Fruit fly (Drosophila melanogaster) whole organism, embryonic: ENCODE results near the gene Sld5.

ENCODE experiments used
- BEAF-32 ChIP-seq: fragments of 200-800 bp; sonication (Bioruptor generic); optimal IDR thresholded peaks from 3 replicates; lab custom pipeline; 2017; ENCODE audit warnings: missing biosample characterization, missing genetic modification characterization, mild to moderate bottlenecking, moderate library complexity, missing genetic modification reagents
- CG10209 ChIP-seq: fragments of 200-800 bp; sonication (Bioruptor generic); optimal IDR thresholded peaks from 3 replicates; lab custom pipeline; 2017; ENCODE audit warnings: missing biosample characterization, mild to moderate bottlenecking, missing genetic modification characterization, missing genetic modification reagents
- CG10431 ChIP-seq: fragments of 200-800 bp; sonication (Bioruptor generic); optimal IDR thresholded peaks from 3 replicates; lab custom pipeline; 2018; ENCODE audit warnings: missing biosample characterization, mild to moderate bottlenecking, missing genetic modification characterization
- CG11456 ChIP-seq: fragments of 200-800 bp; sonication (Bioruptor generic); IDR thresholded peaks from 3 replicates; pipeline ENCODE4 v1.3.6; 2022; ENCODE audit warnings: missing biosample characterization, missing genetic modification characterization
- CG12942 ChIP-seq: fragments of 200-800 bp; sonication (Bioruptor generic); optimal IDR thresholded peaks from 3 replicates; lab custom pipeline; 2016; ENCODE audit warnings: missing biosample characterization, missing genetic modification characterization
- CG13123 ChIP-seq: fragments of 200-800 bp; sonication (Bioruptor generic); optimal IDR thresholded peaks from 2 replicates; lab custom pipeline; 2016; ENCODE audit warnings: missing biosample characterization, missing genetic modification characterization
- CG16779 ChIP-seq: fragments of 200-800 bp; sonication (Bioruptor generic); IDR thresholded peaks from 2 replicates; pipeline ENCODE4 v1.3.6; 2022; ENCODE audit warnings: missing biosample characterization, missing genetic modification characterization
- CG30020 ChIP-seq: fragments of 200-800 bp; optimal IDR thresholded peaks from 2 replicates; lab custom pipeline; 2019; ENCODE audit warnings: missing biosample characterization, mild to moderate bottlenecking, missing genetic modification characterization, moderate library complexity
- CG31224 ChIP-seq: fragments of 200-800 bp; sonication (Bioruptor generic); IDR thresholded peaks from 2 replicates; pipeline ENCODE4 v1.3.6; 2022; ENCODE audit warnings: missing biosample characterization, missing genetic modification characterization
- CG32767 ChIP-seq: fragments of 200-800 bp; sonication (Bioruptor generic); IDR thresholded peaks from 2 replicates; pipeline ENCODE4 v1.3.6; 2022; ENCODE audit warnings: missing biosample characterization, missing genetic modification characterization
- CG3281 ChIP-seq: fragments of 200-800 bp; sonication (Bioruptor generic); optimal IDR thresholded peaks from 3 replicates; lab custom pipeline; 2017; ENCODE audit warnings: missing biosample characterization, mild to moderate bottlenecking, missing genetic modification characterization
- CG3838 ChIP-seq: fragments of 200-800 bp; sonication (Bioruptor generic); optimal IDR thresholded peaks from 3 replicates; lab custom pipeline; 2016; ENCODE audit warnings: missing biosample characterization, missing genetic modification characterization
- CG7786 ChIP-seq: fragments of 200-800 bp; sonication (Bioruptor generic); optimal IDR thresholded peaks from 2 replicates; lab custom pipeline; 2016; ENCODE audit warnings: missing biosample characterization, missing genetic modification characterization
- CG8290 ChIP-seq, 3 experiments: fragments of 200-800 bp; sonication (Bioruptor generic); optimal IDR thresholded peaks; 2 replicates each; lab custom pipeline; 2016 to 2019; ENCODE audit warnings: missing biosample characterization in 3 of 3, missing genetic modification characterization in 3 of 3, mild to moderate bottlenecking in 2 of 3, moderate library complexity in 1 of 3
- CG9609 ChIP-seq: fragments of 200-800 bp; sonication (Bioruptor generic); optimal IDR thresholded peaks from 3 replicates; lab custom pipeline; 2016; ENCODE audit warnings: missing biosample characterization, missing genetic modification characterization
- Chrac-16 ChIP-seq: fragments of 200-800 bp; sonication (Bioruptor generic); optimal IDR thresholded peaks from 3 replicates; lab custom pipeline; 2016; ENCODE audit warnings: missing biosample characterization, missing genetic modification characterization
- Eip74EF ChIP-seq, 2 experiments: fragments of 200-800 bp in 1 of 2; fragments of >200 bp in 1 of 2; sonication (Bioruptor generic) in 1 of 2; optimal IDR thresholded peaks; 2 replicates each; lab custom pipeline; 2017 to 2019; ENCODE audit warnings: missing biosample characterization in 2 of 2, missing genetic modification characterization in 2 of 2, mild to moderate bottlenecking in 1 of 2, moderate library complexity in 1 of 2
- Ets65A ChIP-seq: fragments of 200-800 bp; sonication (Bioruptor generic); peaks from one replicate; lab custom pipeline; 2016; ENCODE audit warnings: missing biosample characterization, missing genetic modification characterization
- HLH54F ChIP-seq: fragments of 200-800 bp; sonication (Bioruptor generic); optimal IDR thresholded peaks from 3 replicates; lab custom pipeline; 2016; ENCODE audit warnings: missing biosample characterization, missing genetic modification characterization
- Lhr ChIP-seq: fragments of 200-800 bp; sonication (Bioruptor generic); optimal IDR thresholded peaks from 3 replicates; lab custom pipeline; 2017; ENCODE audit warnings: mild to moderate bottlenecking, missing biosample characterization, missing genetic modification reagents, missing genetic modification characterization
- MBD-R2 ChIP-seq: fragments of 200-800 bp; sonication (Bioruptor generic); IDR thresholded peaks from 2 replicates; pipeline ENCODE4 v1.3.6; 2022; ENCODE audit warnings: missing biosample characterization, missing genetic modification characterization
- MESR4 ChIP-seq: fragments of 200-800 bp; sonication (Bioruptor generic); optimal IDR thresholded peaks from 2 replicates; lab custom pipeline; 2018; ENCODE audit warnings: missing biosample characterization, mild to moderate bottlenecking, missing genetic modification characterization, moderate library complexity
- Mad ChIP-seq: fragments of 200-800 bp; sonication (Bioruptor generic); optimal IDR thresholded peaks from 2 replicates; lab custom pipeline; 2016; ENCODE audit warnings: missing biosample characterization, missing genetic modification characterization
- Mrtf ChIP-seq: fragments of 200-800 bp; sonication (Bioruptor generic); IDR thresholded peaks from 3 replicates; pipeline ENCODE4 v1.3.6; 2022; ENCODE audit warnings: missing biosample characterization, missing genetic modification characterization
- NC2α ChIP-seq: fragments of 200-800 bp; sonication (Bioruptor generic); optimal IDR thresholded peaks from 2 replicates; lab custom pipeline; 2016; ENCODE audit warnings: missing biosample characterization, missing genetic modification characterization
- Pdp1 ChIP-seq, 2 experiments: fragments of 200-800 bp; sonication (Bioruptor generic); optimal IDR thresholded peaks; 3 replicates each; lab custom pipeline; 2016; ENCODE audit warnings: missing biosample characterization in 2 of 2, missing genetic modification characterization in 2 of 2, mild to moderate bottlenecking in 1 of 2, moderate library complexity in 1 of 2
- Six4 ChIP-seq: fragments of 200-800 bp; sonication (Bioruptor generic); optimal IDR thresholded peaks from 2 replicates; lab custom pipeline; 2016; ENCODE audit warnings: missing biosample characterization, missing genetic modification characterization
- az2 ChIP-seq: fragments of 200-800 bp; sonication (Bioruptor generic); optimal IDR thresholded peaks from 3 replicates; lab custom pipeline; 2016; ENCODE audit warnings: missing biosample characterization, missing genetic modification characterization
- bcd ChIP-seq: fragments of 200-800 bp; sonication (Bioruptor generic); optimal IDR thresholded peaks from 2 replicates; lab custom pipeline; 2017; ENCODE audit warnings: missing biosample characterization, mild to moderate bottlenecking, missing genetic modification characterization
- bsh ChIP-seq, 2 experiments: fragments of 200-800 bp; sonication (Bioruptor generic); optimal IDR thresholded peaks; 2 replicates each; lab custom pipeline; 2017 to 2018; ENCODE audit warnings: mild to moderate bottlenecking in 2 of 2, missing biosample characterization in 2 of 2, missing genetic modification characterization in 2 of 2, moderate library complexity in 1 of 2
- chif ChIP-seq, 2 experiments: fragments of 200-800 bp; sonication (Bioruptor generic); optimal IDR thresholded peaks; 3 replicates each; lab custom pipeline; 2016; ENCODE audit warnings: missing biosample characterization in 2 of 2, missing genetic modification characterization in 2 of 2
- croc ChIP-seq: fragments of 200-800 bp; sonication (Bioruptor generic); conservative IDR thresholded peaks from 3 replicates; pipeline ENCODE4 v1.3.6; 2022; ENCODE audit warnings: missing biosample characterization, missing genetic modification characterization
- crp ChIP-seq, 2 experiments: fragments of 200-800 bp; sonication (Bioruptor generic); optimal IDR thresholded peaks; 2 replicates in 1 of 2; 3 replicates in 1 of 2; lab custom pipeline; 2017; ENCODE audit warnings: missing biosample characterization in 2 of 2, missing genetic modification characterization in 2 of 2, mild to moderate bottlenecking in 1 of 2, moderate library complexity in 1 of 2
- dimm ChIP-seq: fragments of 200-800 bp; sonication (Bioruptor generic); IDR thresholded peaks from 2 replicates; pipeline ENCODE4 v1.3.6; 2022; ENCODE audit warnings: missing biosample characterization, missing genetic modification characterization
- dysf ChIP-seq: fragments of 200-800 bp; sonication (Bioruptor generic); IDR thresholded peaks from 3 replicates; pipeline ENCODE4 v1.3.6; 2022; ENCODE audit warnings: missing biosample characterization, missing genetic modification characterization
- lola ChIP-seq, 3 experiments: fragments of >200 bp in 2 of 3; fragments of 200-800 bp in 1 of 3; sonication (Bioruptor generic) in 1 of 3; optimal IDR thresholded peaks; 2 replicates each; lab custom pipeline; 2017 to 2019; ENCODE audit warnings: missing biosample characterization in 3 of 3, missing genetic modification characterization in 3 of 3, mild to moderate bottlenecking in 1 of 3, moderate library complexity in 1 of 3
- luna ChIP-seq: fragments of 200-800 bp; sonication (Bioruptor generic); optimal IDR thresholded peaks from 2 replicates; lab custom pipeline; 2016; ENCODE audit warnings: missing biosample characterization, missing genetic modification characterization
- mirr ChIP-seq: fragments of 200-800 bp; sonication (Bioruptor generic); optimal IDR thresholded peaks from 3 replicates; lab custom pipeline; 2018; ENCODE audit warnings: missing biosample characterization, mild to moderate bottlenecking, missing genetic modification characterization
- org-1 ChIP-seq: fragments of 200-800 bp; sonication (Bioruptor generic); optimal IDR thresholded peaks from 2 replicates; lab custom pipeline; 2017; ENCODE audit warnings: missing biosample characterization, missing genetic modification characterization
- pnt ChIP-seq: fragments of 200-800 bp; sonication (Bioruptor generic); optimal IDR thresholded peaks from 3 replicates; lab custom pipeline; 2016; ENCODE audit warnings: missing biosample characterization, missing genetic modification characterization
- ranshi ChIP-seq: fragments of 200-800 bp; sonication (Bioruptor generic); IDR thresholded peaks from 2 replicates; pipeline ENCODE4 v1.3.6; 2022; ENCODE audit warnings: missing biosample characterization, missing genetic modification characterization
- sc ChIP-seq, 3 experiments: fragments of >200 bp in 2 of 3; fragments of 200-800 bp in 1 of 3; sonication (Bioruptor generic) in 1 of 3; optimal IDR thresholded peaks; 2 replicates in 2 of 3; 3 replicates in 1 of 3; lab custom pipeline; 2017; ENCODE audit warnings: mild to moderate bottlenecking in 1 of 3, missing biosample characterization in 1 of 3, missing genetic modification characterization in 1 of 3, missing genetic modification reagents in 1 of 3
- sob ChIP-seq: fragments of 200-800 bp; sonication (Bioruptor generic); IDR thresholded peaks from 2 replicates; pipeline ENCODE4 v1.3.6; 2022; ENCODE audit warnings: missing biosample characterization, missing genetic modification characterization
- tap ChIP-seq: fragments of 200-800 bp; optimal IDR thresholded peaks from 3 replicates; lab custom pipeline; 2019; ENCODE audit warnings: missing biosample characterization, mild to moderate bottlenecking, missing genetic modification characterization, moderate library complexity
- tna ChIP-seq: fragments of 200-800 bp; sonication (Bioruptor generic); IDR thresholded peaks from 2 replicates; pipeline ENCODE4 v1.3.6; 2022; ENCODE audit warnings: missing biosample characterization, missing genetic modification characterization; ENCODE audit not compliant: partially characterized antibody
- twi ChIP-seq: fragments of 200-800 bp; optimal IDR thresholded peaks from 2 replicates; lab custom pipeline; 2019; ENCODE audit warnings: missing biosample characterization, mild to moderate bottlenecking, missing genetic modification characterization, moderate library complexity
- tx ChIP-seq: fragments of 200-800 bp; sonication (Bioruptor generic); optimal IDR thresholded peaks from 2 replicates; lab custom pipeline; 2016; ENCODE audit warnings: missing biosample characterization, missing genetic modification characterization

Gene Sld5

DNA sequence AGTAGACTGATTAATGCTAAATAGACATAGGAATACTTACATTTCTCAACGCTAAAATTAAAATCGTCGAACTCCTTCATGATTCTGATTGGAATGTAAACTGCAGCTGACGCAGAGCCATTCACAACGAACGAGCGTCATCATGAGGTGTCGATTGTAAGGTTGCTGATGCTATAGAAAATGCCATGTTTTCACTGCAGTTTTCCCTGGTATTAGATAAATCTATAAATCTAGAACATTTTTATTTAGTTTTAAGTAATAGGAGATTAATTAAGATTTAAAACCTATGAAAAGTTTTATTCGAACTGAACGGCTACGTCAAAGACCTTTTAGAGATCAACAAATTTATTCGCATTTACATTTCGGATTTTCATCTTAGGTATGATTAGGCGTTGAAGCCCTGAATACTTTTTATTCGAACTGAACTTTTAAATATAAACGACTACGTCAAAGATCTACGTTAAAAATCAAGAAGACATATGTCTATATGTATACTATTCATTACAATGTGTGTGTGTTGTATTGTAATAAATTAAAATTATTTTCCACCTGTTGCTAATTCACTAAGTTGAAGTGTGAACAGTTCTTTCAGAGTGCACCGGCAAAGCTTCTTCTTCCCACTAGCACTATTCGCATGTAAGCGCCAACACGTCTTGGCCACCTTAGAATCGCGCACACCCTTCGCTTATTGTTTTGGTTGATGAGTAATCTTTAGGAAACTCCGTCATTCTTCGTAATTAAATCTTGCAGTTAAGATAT, 4.0 kb downstream of the Sld5 start, which contains the start of the genes Exo84 and Vps2 (continued):
- TF ChIP-seq az2 (GFP tag; lab: Kevin White, UChicago) (peak; percentile 41), CG10209 (peak; percentile 24), CG3281 (GFP tag; lab: Kevin White, UChicago) (no peak), Mad (peak; percentile 29), ranshi (0 out of 2 replicates have a peak, but pooled peaks have one; percentile 36), tna (GFP tag; lab: Robert Waterston, UW) (no peak), MESR4 (GFP tag; lab: Kevin White, UChicago) (no peak), tap (tag; lab: Kevin White, UChicago) (no peak), CG9609 (peak; percentile 17), NC2α (GFP tag; lab: Kevin White, UChicago) (no peak), CG10431 (GFP tag; lab: Kevin White, UChicago) (peak; percentile 11), Lhr (GFP tag; lab: Kevin White, UChicago) (peak; percentile 25), Six4 (no peak), BEAF-32 (GFP tag; lab: Kevin White, UChicago) (peak; percentile 17), CG12942 (GFP tag; lab: Kevin White, UChicago) (peak; percentile 29), chif (GFP tag; optimal IDR thresholded peaks at IDR 0.05; lab: Kevin White, UChicago) (peak; percentile 9), pnt (GFP tag; lab: Kevin White, UChicago) (peak; percentile 53), sob (GFP tag; lab: Robert Waterston, UW) (peak; percentile 5; the same call in 1 of the 2 replicates), org-1 (GFP tag; lab: Kevin White, UChicago) (no peak), luna (GFP tag; lab: Kevin White, UChicago) (no peak), croc (GFP tag; lab: Robert Waterston, UW) (no peak; the same call in 2 of the 3 replicates), CG30020 (tag; lab: Kevin White, UChicago) (peak; percentile 81), crp (GFP tag; optimal IDR thresholded peaks at IDR 0.05; lab: Kevin White, UChicago) (peak in 1 of 2 experiments; percentile 79), twi (tag; lab: Kevin White, UChicago) (peak; percentile 43), Eip74EF (GFP tag; optimal IDR thresholded peaks at IDR 0.05; lab: Kevin White, UChicago) (peak in 1 of 2 experiments; percentile 36), tx (GFP tag; lab: Kevin White, UChicago) (peak; percentile 28), Pdp1 (GFP tag; optimal IDR thresholded peaks at IDR 0.05; lab: Kevin White, UChicago) (peak in 1 of 2 experiments; percentile 68), CG16779 (GFP tag; lab: Robert Waterston, UW) (no peak), Ets65A (GFP tag; lab: Kevin White, UChicago) (peak; percentile 89), HLH54F (peak; percentile 44), CG8290 (GFP tag; optimal IDR thresholded peaks at IDR 0.05; lab: Kevin White, UChicago) (no peak), CG8290 (tag; optimal IDR thresholded peaks at IDR 0.05; lab: Kevin White, UChicago) (peak in 1 of 2 experiments; percentile 14), sc (optimal IDR thresholded peaks at IDR 0.05; lab: Kevin White, UChicago) (no peak), sc (GFP tag; optimal IDR thresholded peaks at IDR 0.05; lab: Kevin White, UChicago) (no peak), bcd (peak; percentile 70), CG7786 (GFP tag; lab: Kevin White, UChicago) (no peak), Mrtf (GFP tag; lab: Robert Waterston, UW) (no peak), Chrac-16 (GFP tag; lab: Kevin White, UChicago) (peak; percentile 38), dimm (GFP tag; lab: Robert Waterston, UW) (no peak), CG31224 (GFP tag; lab: Robert Waterston, UW) (peak; percentile 29; the same call in 1 of the 2 replicates), CG11456 (GFP tag; lab: Robert Waterston, UW) (peak; percentile 16; the same call in 1 of the 3 replicates), CG3838 (GFP tag; lab: Kevin White, UChicago) (no peak), CG13123 (GFP tag; lab: Kevin White, UChicago) (no peak), MBD-R2 (GFP tag; lab: Robert Waterston, UW) (peak; percentile 58), CG32767 (GFP tag; lab: Robert Waterston, UW) (no peak), dysf (peak; percentile 80), lola (GFP tag; optimal IDR thresholded peaks at IDR 0.05; lab: Kevin White, UChicago) (peak in 1 of 3 experiments; percentile 76), mirr (GFP tag; lab: Kevin White, UChicago) (no peak), bsh (GFP tag; optimal IDR thresholded peaks at IDR 0.05; lab: Kevin White, UChicago) (peak in 1 of 2 experiments; percentile 17)
